Fruit fly (Drosophila melanogaster) whole organism, embryonic: Measurements from ENCODE around the gene Or67d.

Experiments used
- ATbp ChIP-seq: fragments of 200-800 bp; sonication (Bioruptor generic); optimal IDR thresholded peaks from 2 replicates; lab custom pipeline; 2017; ENCODE audit warnings: missing biosample characterization, mild to moderate bottlenecking, missing genetic modification characterization, missing genetic modification reagents
- Atf6 ChIP-seq: fragments of 200-800 bp; sonication (Bioruptor generic); IDR thresholded peaks from 2 replicates; pipeline ENCODE4 v1.3.6; 2022; ENCODE audit warnings: missing biosample characterization, missing genetic modification characterization
- BEAF-32 ChIP-seq: fragments of 200-800 bp; sonication (Bioruptor generic); optimal IDR thresholded peaks from 3 replicates; lab custom pipeline; 2017; ENCODE audit warnings: missing biosample characterization, missing genetic modification characterization, mild to moderate bottlenecking, moderate library complexity, missing genetic modification reagents
- C15 ChIP-seq: fragments of 200-800 bp; sonication (Bioruptor generic); IDR thresholded peaks from 3 replicates; pipeline ENCODE4 v1.3.6; 2022; ENCODE audit warnings: missing biosample characterization, missing genetic modification characterization
- CG11085 ChIP-seq: fragments of 200-800 bp; sonication (Bioruptor generic); IDR thresholded peaks from 2 replicates; pipeline ENCODE4 v1.3.6; 2022; ENCODE audit warnings: missing biosample characterization, missing genetic modification characterization
- CG11504 ChIP-seq: fragments of 200-800 bp; sonication (Bioruptor generic); optimal IDR thresholded peaks from 3 replicates; lab custom pipeline; 2019; ENCODE audit warnings: missing biosample characterization, mild to moderate bottlenecking, missing genetic modification characterization, moderate library complexity
- CG13296 ChIP-seq: fragments of 200-800 bp; sonication (Bioruptor generic); optimal IDR thresholded peaks from 3 replicates; lab custom pipeline; 2018; ENCODE audit warnings: missing biosample characterization, mild to moderate bottlenecking, missing genetic modification characterization
- CG14710 ChIP-seq: fragments of 200-800 bp; sonication (Bioruptor generic); optimal IDR thresholded peaks from 3 replicates; lab custom pipeline; 2019; ENCODE audit warnings: missing biosample characterization, mild to moderate bottlenecking, missing genetic modification characterization, moderate library complexity
- CG18011 ChIP-seq: fragments of 200-800 bp; sonication (Bioruptor generic); optimal IDR thresholded peaks from 2 replicates; lab custom pipeline; 2017; ENCODE audit warnings: missing biosample characterization, missing genetic modification characterization, mild to moderate bottlenecking, moderate library complexity, missing genotype
- CG2202 ChIP-seq: fragments of 200-800 bp; sonication (Bioruptor generic); optimal IDR thresholded peaks from 2 replicates; lab custom pipeline; 2018; ENCODE audit warnings: missing biosample characterization, mild to moderate bottlenecking, missing genetic modification characterization
- CG30431 ChIP-seq: fragments of 200-800 bp; sonication (Bioruptor generic); optimal IDR thresholded peaks from 2 replicates; lab custom pipeline; 2017; ENCODE audit warnings: missing biosample characterization, missing genetic modification characterization
- CG3838 ChIP-seq: fragments of 200-800 bp; sonication (Bioruptor generic); optimal IDR thresholded peaks from 3 replicates; lab custom pipeline; 2016; ENCODE audit warnings: missing biosample characterization, missing genetic modification characterization
- CG6272 ChIP-seq: fragments of 200-800 bp; sonication (Bioruptor generic); IDR thresholded peaks from 2 replicates; pipeline ENCODE4 v1.3.6; 2022; ENCODE audit warnings: missing biosample characterization, missing genetic modification characterization
- CG7271 ChIP-seq: fragments of 200-800 bp; sonication (Bioruptor generic); optimal IDR thresholded peaks from 2 replicates; lab custom pipeline; 2018; ENCODE audit warnings: missing biosample characterization, mild to moderate bottlenecking, missing genetic modification characterization, moderate library complexity
- CG7963 ChIP-seq: fragments of 200-800 bp; sonication (Bioruptor generic); IDR thresholded peaks from 3 replicates; pipeline ENCODE4 v1.3.6; 2022; ENCODE audit warnings: missing biosample characterization, missing genetic modification characterization; ENCODE audit not compliant: partially characterized antibody
- CG8765 ChIP-seq: fragments of 200-800 bp; sonication (Bioruptor generic); IDR thresholded peaks from 2 replicates; pipeline ENCODE4 v1.3.6; 2022; ENCODE audit warnings: missing biosample characterization, missing genetic modification characterization
- CG9609 ChIP-seq: fragments of 200-800 bp; sonication (Bioruptor generic); optimal IDR thresholded peaks from 3 replicates; lab custom pipeline; 2016; ENCODE audit warnings: missing biosample characterization, missing genetic modification characterization
- Deaf1 ChIP-seq: fragments of 200-800 bp; optimal IDR thresholded peaks from 3 replicates; lab custom pipeline; 2019; ENCODE audit warnings: missing biosample characterization, mild to moderate bottlenecking, missing genetic modification characterization, moderate library complexity
- Drgx ChIP-seq: fragments of 200-800 bp; sonication (Bioruptor generic); IDR thresholded peaks from 2 replicates; pipeline ENCODE4 v1.3.6; 2022; ENCODE audit warnings: missing biosample characterization, missing genetic modification characterization
- Ets65A ChIP-seq: fragments of 200-800 bp; sonication (Bioruptor generic); peaks from one replicate; lab custom pipeline; 2016; ENCODE audit warnings: missing biosample characterization, missing genetic modification characterization
- HHEX ChIP-seq: fragments of 200-800 bp; sonication (Bioruptor generic); optimal IDR thresholded peaks from 3 replicates; lab custom pipeline; 2017; ENCODE audit warnings: missing biosample characterization, mild to moderate bottlenecking, missing genetic modification characterization, missing genetic modification reagents
- Pdp1 ChIP-seq, 2 experiments: fragments of 200-800 bp; sonication (Bioruptor generic); optimal IDR thresholded peaks; 3 replicates each; lab custom pipeline; 2016; ENCODE audit warnings: missing biosample characterization in 2 of 2, missing genetic modification characterization in 2 of 2, mild to moderate bottlenecking in 1 of 2, moderate library complexity in 1 of 2
- Sox102F ChIP-seq: fragments of 200-800 bp; sonication (Bioruptor generic); optimal IDR thresholded peaks from 2 replicates; lab custom pipeline; 2018; ENCODE audit warnings: missing biosample characterization, mild to moderate bottlenecking, missing genetic modification characterization, moderate library complexity
- TFAM ChIP-seq: fragments of 200-800 bp; sonication (Bioruptor generic); optimal IDR thresholded peaks from 2 replicates; lab custom pipeline; 2017; ENCODE audit warnings: missing biosample characterization, missing genetic modification characterization, inconsistent platforms
- amos ChIP-seq: fragments of 200-800 bp; sonication (Bioruptor generic); IDR thresholded peaks from 2 replicates; pipeline ENCODE4 v1.3.6; 2022; ENCODE audit warnings: missing biosample characterization, missing genetic modification characterization; ENCODE audit not compliant: partially characterized antibody
- bsh ChIP-seq, 2 experiments: fragments of 200-800 bp; sonication (Bioruptor generic); optimal IDR thresholded peaks; 2 replicates each; lab custom pipeline; 2017 to 2018; ENCODE audit warnings: mild to moderate bottlenecking in 2 of 2, missing biosample characterization in 2 of 2, missing genetic modification characterization in 2 of 2, moderate library complexity in 1 of 2
- dmrt11E ChIP-seq: fragments of 200-800 bp; sonication (Bioruptor generic); optimal IDR thresholded peaks from 3 replicates; lab custom pipeline; 2018; ENCODE audit warnings: missing biosample characterization, mild to moderate bottlenecking, missing genetic modification characterization, moderate library complexity
- dmrt99B ChIP-seq: fragments of 200-800 bp; sonication (Bioruptor generic); optimal IDR thresholded peaks from 2 replicates; lab custom pipeline; 2018; ENCODE audit warnings: missing biosample characterization, mild to moderate bottlenecking, missing genetic modification characterization, moderate library complexity
- gem ChIP-seq: fragments of 200-800 bp; sonication (Bioruptor generic); optimal IDR thresholded peaks from 2 replicates; lab custom pipeline; 2019; ENCODE audit warnings: missing biosample characterization, mild to moderate bottlenecking, missing genetic modification characterization, moderate library complexity
- hb ChIP-seq: fragments of 200-800 bp; sonication (Bioruptor generic); IDR thresholded peaks from 3 replicates; pipeline ENCODE4 v1.3.6; 2022; ENCODE audit warnings: missing biosample characterization, missing genetic modification characterization; ENCODE audit not compliant: partially characterized antibody
- lab ChIP-seq: fragments of 200-800 bp; sonication (Bioruptor generic); optimal IDR thresholded peaks from 3 replicates; lab custom pipeline; 2017; ENCODE audit warnings: missing biosample characterization, missing genetic modification characterization, mild to moderate bottlenecking, moderate library complexity, missing genetic modification reagents
- lbe ChIP-seq: fragments of 200-800 bp; sonication (Bioruptor generic); optimal IDR thresholded peaks from 2 replicates; lab custom pipeline; 2016; ENCODE audit warnings: missing biosample characterization, mild to moderate bottlenecking, missing genetic modification characterization
- nerfin-1 ChIP-seq: fragments of 200-800 bp; sonication (Bioruptor generic); optimal IDR thresholded peaks from 3 replicates; lab custom pipeline; 2019; ENCODE audit warnings: missing biosample characterization, mild to moderate bottlenecking, missing genetic modification characterization, moderate library complexity
- otp ChIP-seq: fragments of 200-800 bp; sonication (Bioruptor generic); IDR thresholded peaks from 3 replicates; pipeline ENCODE4, ENCODE4 v1.3.6; 2022; ENCODE audit warnings: missing biosample characterization, missing genetic modification characterization
- phol ChIP-seq: fragments of 200-800 bp; sonication (Bioruptor generic); optimal IDR thresholded peaks from 3 replicates; lab custom pipeline; 2018; ENCODE audit warnings: missing biosample characterization, mild to moderate bottlenecking, missing genetic modification characterization, moderate library complexity
- prd ChIP-seq, 3 experiments: fragments of >200 bp in 2 of 3; fragments of 200-800 bp in 1 of 3; sonication (Bioruptor generic) in 1 of 3; optimal IDR thresholded peaks in 2 of 3; IDR thresholded peaks in 1 of 3; 2 replicates in 2 of 3; 3 replicates in 1 of 3; pipeline versions ENCODE4 v1.3.6 to Lab custom; 2017 to 2022; ENCODE audit warnings: missing biosample characterization in 1 of 3, missing genetic modification characterization in 1 of 3
- sc ChIP-seq, 3 experiments: fragments of >200 bp in 2 of 3; fragments of 200-800 bp in 1 of 3; sonication (Bioruptor generic) in 1 of 3; optimal IDR thresholded peaks; 2 replicates in 2 of 3; 3 replicates in 1 of 3; lab custom pipeline; 2017; ENCODE audit warnings: mild to moderate bottlenecking in 1 of 3, missing biosample characterization in 1 of 3, missing genetic modification characterization in 1 of 3, missing genetic modification reagents in 1 of 3
- sens ChIP-seq: fragments of 200-800 bp; sonication (Bioruptor generic); peaks from one replicate; lab custom pipeline; 2016; ENCODE audit warnings: missing biosample characterization, missing genetic modification characterization
- sim ChIP-seq: fragments of 200-800 bp; sonication (Bioruptor generic); IDR thresholded peaks from 2 replicates; pipeline ENCODE4 v1.3.6; 2022; ENCODE audit warnings: missing biosample characterization, missing genetic modification characterization
- slou ChIP-seq: fragments of 200-800 bp; sonication (Bioruptor generic); optimal IDR thresholded peaks from 3 replicates; lab custom pipeline; 2016; ENCODE audit warnings: missing biosample characterization, missing genetic modification characterization
- sob ChIP-seq: fragments of 200-800 bp; sonication (Bioruptor generic); IDR thresholded peaks from 2 replicates; pipeline ENCODE4 v1.3.6; 2022; ENCODE audit warnings: missing biosample characterization, missing genetic modification characterization

Or67d gene

dm6 chr3L:10314901-10315300 lies 41.9 kb downstream of the Or67d start (continued):
- TF ChIP-seq TFAM (GFP tag; lab: Kevin White, UChicago) (no peak), lab (no peak), C15 (GFP tag; lab: Robert Waterston, UW) (no peak), dmrt11E (no peak), CG13296 (GFP tag; lab: Kevin White, UChicago) (no peak), CG7963 (no peak), sim (GFP tag; lab: Robert Waterston, UW) (no peak)

DNA sequence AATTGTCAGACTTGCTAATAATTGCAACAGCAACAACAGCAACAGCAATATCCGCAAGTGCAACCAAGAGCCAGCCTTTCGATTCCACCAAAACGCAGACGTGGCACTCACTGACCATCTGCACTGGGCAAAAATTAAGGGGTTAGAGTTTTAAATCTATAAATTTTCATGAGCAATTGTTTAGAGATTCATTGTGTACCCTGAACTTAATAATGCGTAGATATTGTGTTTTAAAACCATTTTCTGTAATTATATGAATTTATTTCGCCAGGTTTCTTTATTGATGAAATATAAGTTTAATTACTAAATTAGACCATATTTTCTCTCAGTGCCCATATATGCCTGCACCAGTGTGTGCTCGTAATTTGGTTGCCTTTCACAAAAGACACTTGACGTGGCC lies 42.8 kb downstream of the Or67d start:
- TF ChIP-seq CG11085 = no peak
- TF ChIP-seq ATbp (GFP tag; lab: Kevin White, UChicago) = peak; percentile 17
- peak; percentile 85 for TF ChIP-seq Drgx (GFP tag; lab: Robert Waterston, UW)
- TF ChIP-seq slou (GFP tag; lab: Kevin White, UChicago) = no peak
- no peak for TF ChIP-seq CG8765 (GFP tag; lab: Robert Waterston, UW)
- no peak for TF ChIP-seq Pdp1 (GFP tag; optimal IDR thresholded peaks at IDR 0.05; lab: Kevin White, UChicago)
- TF ChIP-seq CG7271 (tag; lab: Kevin White, UChicago) = no peak
- peak; percentile 4 to 27 for TF ChIP-seq bsh (GFP tag; optimal IDR thresholded peaks at IDR 0.05; lab: Kevin White, UChicago)
- TF ChIP-seq CG2202 = no peak
- TF ChIP-seq CG11504 (tag; lab: Kevin White, UChicago) = peak; percentile 14
- no peak for TF ChIP-seq CG18011 (GFP tag; lab: Kevin White, UChicago)
- TF ChIP-seq dmrt99B = peak; percentile 24
- TF ChIP-seq CG3838 = no peak
- no peak for TF ChIP-seq C15 (GFP tag; lab: Robert Waterston, UW)
- TF ChIP-seq lbe (GFP tag; lab: Kevin White, UChicago) = peak; percentile 17
- TF ChIP-seq CG9609 = no peak
- TF ChIP-seq hb (GFP tag; lab: Robert Waterston, UW) = no peak
- TF ChIP-seq Sox102F = peak; percentile 29
- TF ChIP-seq Deaf1 (tag; lab: Kevin White, UChicago) = no peak
- TF ChIP-seq Ets65A = peak; percentile 38
- TF ChIP-seq BEAF-32 (GFP tag; lab: Kevin White, UChicago) = no peak
- no peak for TF ChIP-seq Atf6 (GFP tag; lab: Robert Waterston, UW)
- TF ChIP-seq CG6272 = no peak
- no peak for TF ChIP-seq sc (optimal IDR thresholded peaks at IDR 0.05; lab: Kevin White, UChicago)
- TF ChIP-seq sc (GFP tag; optimal IDR thresholded peaks at IDR 0.05; lab: Kevin White, UChicago) = no peak
- TF ChIP-seq prd (optimal IDR thresholded peaks at IDR 0.05; lab: Kevin White, UChicago) = no peak
- TF ChIP-seq prd (GFP tag; IDR thresholded peaks at IDR 0.05; lab: Robert Waterston, UW) = peak; percentile 8; the same call in 1 of the 3 replicates
- no peak for TF ChIP-seq sob (GFP tag; lab: Robert Waterston, UW)
- no peak for TF ChIP-seq nerfin-1 (tag; lab: Kevin White, UChicago)
- TF ChIP-seq phol (tag; lab: Kevin White, UChicago) = peak; percentile 8
- TF ChIP-seq gem (tag; lab: Kevin White, UChicago) = peak; percentile 36
- no peak for TF ChIP-seq otp (GFP tag; lab: Robert Waterston, UW)
- no peak for TF ChIP-seq CG14710 (tag; lab: Kevin White, UChicago)
- TF ChIP-seq amos (GFP tag; lab: Robert Waterston, UW) = no peak
- no peak for TF ChIP-seq CG30431 (GFP tag; lab: Kevin White, UChicago)
- TF ChIP-seq HHEX = no peak
- peak; percentile 74 for TF ChIP-seq sens (GFP tag; lab: Kevin White, UChicago)
